Fruit fly (Drosophila melanogaster) whole organism, embryonic: Measurements from ENCODE around the gene 7B2.

Source experiments
- Antp ChIP-seq: fragments of 200-800 bp; sonication (Bioruptor generic); optimal IDR thresholded peaks from 3 replicates; lab custom pipeline; 2016; ENCODE audit warnings: missing biosample characterization, missing genetic modification characterization
- C15 ChIP-seq: fragments of 200-800 bp; sonication (Bioruptor generic); IDR thresholded peaks from 3 replicates; pipeline ENCODE4 v1.3.6; 2022; ENCODE audit warnings: missing biosample characterization, missing genetic modification characterization
- CG12391 ChIP-seq: fragments of 200-800 bp; sonication (Bioruptor generic); optimal IDR thresholded peaks from 3 replicates; lab custom pipeline; 2018; ENCODE audit warnings: missing biosample characterization, mild to moderate bottlenecking, missing genetic modification characterization, moderate library complexity
- CG14667 ChIP-seq: fragments of 200-800 bp; sonication (Bioruptor generic); IDR thresholded peaks from 2 replicates; pipeline ENCODE4 v1.3.6; 2022; ENCODE audit warnings: missing biosample characterization, missing genetic modification characterization
- CG15479 ChIP-seq: fragments of 200-800 bp; sonication (Bioruptor generic); optimal IDR thresholded peaks from 3 replicates; lab custom pipeline; 2019; ENCODE audit warnings: missing biosample characterization, mild to moderate bottlenecking, missing genetic modification characterization, moderate library complexity
- CG9876 ChIP-seq: fragments of 200-800 bp; sonication (Bioruptor generic); optimal IDR thresholded peaks from 2 replicates; lab custom pipeline; 2016; ENCODE audit warnings: missing biosample characterization, missing genetic modification characterization
- D19A ChIP-seq: fragments of 200-800 bp; optimal IDR thresholded peaks from 3 replicates; lab custom pipeline; 2019; ENCODE audit warnings: missing biosample characterization, mild to moderate bottlenecking, missing genetic modification characterization, moderate library complexity
- Dip3 ChIP-seq: fragments of 200-800 bp; sonication (Bioruptor generic); optimal IDR thresholded peaks from 3 replicates; lab custom pipeline; 2016; ENCODE audit warnings: missing biosample characterization, missing genetic modification characterization
- Hsf ChIP-seq: fragments of 200-800 bp; sonication (Bioruptor generic); optimal IDR thresholded peaks from 3 replicates; lab custom pipeline; 2016; ENCODE audit warnings: missing biosample characterization, missing genetic modification characterization
- Meics ChIP-seq: fragments of 200-800 bp; sonication (Bioruptor generic); optimal IDR thresholded peaks from 2 replicates; lab custom pipeline; 2017; ENCODE audit warnings: missing biosample characterization, mild to moderate bottlenecking, missing genetic modification characterization
- ase ChIP-seq: fragments of 200-800 bp; sonication (Bioruptor generic); IDR thresholded peaks from 3 replicates; pipeline ENCODE4 v1.3.6; 2022; ENCODE audit warnings: missing biosample characterization, missing genetic modification characterization
- ranshi ChIP-seq: fragments of 200-800 bp; sonication (Bioruptor generic); IDR thresholded peaks from 2 replicates; pipeline ENCODE4 v1.3.6; 2022; ENCODE audit warnings: missing biosample characterization, missing genetic modification characterization
- wdn ChIP-seq: fragments of 200-800 bp; sonication (Bioruptor generic); IDR thresholded peaks from 2 replicates; pipeline ENCODE4 v1.3.6; 2022; ENCODE audit warnings: missing biosample characterization, missing genetic modification characterization

DNA sequence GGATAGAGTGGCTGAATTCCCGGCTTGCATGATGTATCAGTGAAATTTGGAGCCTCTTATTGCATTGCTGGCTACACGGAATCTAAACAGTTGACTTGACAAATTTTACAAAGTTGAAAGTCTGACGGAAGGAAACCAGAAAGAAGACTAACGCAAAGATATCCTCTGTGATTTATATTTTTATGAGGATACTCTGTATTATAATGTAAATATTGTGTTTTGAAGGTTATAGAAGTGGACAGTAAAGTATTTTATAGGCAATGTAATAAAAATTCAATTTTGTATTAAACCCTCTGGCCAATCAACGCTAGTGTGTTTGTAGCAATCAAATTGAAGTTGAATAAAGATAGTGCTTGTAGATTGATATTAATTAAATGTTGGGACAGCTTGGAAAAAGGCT is 11.0 kb downstream of the 7B2 start, which contains the start of gene CG14668:
- TF ChIP-seq CG12391 (tag; lab: Kevin White, UChicago) (no peak), wdn (GFP tag; lab: Robert Waterston, UW) (no peak), ranshi (GFP tag; lab: Robert Waterston, UW) (no peak), CG14667 (GFP tag; lab: Robert Waterston, UW) (no peak), Dip3 (GFP tag; lab: Kevin White, UChicago) (no peak), C15 (GFP tag; lab: Robert Waterston, UW) (no peak), Hsf (GFP tag; lab: Kevin White, UChicago) (no peak), CG15479 (GFP tag; lab: Kevin White, UChicago) (no peak), ase (GFP tag; lab: Robert Waterston, UW) (no peak), Meics (GFP tag; lab: Kevin White, UChicago) (no peak), Antp (GFP tag; lab: Kevin White, UChicago) (no peak), CG9876 (GFP tag; lab: Kevin White, UChicago) (no peak), D19A (tag; lab: Kevin White, UChicago) (no peak)
